Fruit fly (Drosophila melanogaster) whole organism, wandering third instar larva: ENCODE data around the gene wkd.

Source experiments
- Abd-B ChIP-seq: fragments of >200 bp; optimal IDR thresholded peaks from 2 replicates; lab custom pipeline; 2017; ENCODE audit warnings: missing biosample characterization, missing genetic modification characterization
- CG32264 ChIP-seq: fragments of 200-800 bp; sonication (Bioruptor generic); optimal IDR thresholded peaks from 2 replicates; lab custom pipeline; 2016; ENCODE audit warnings: missing biosample characterization, missing genetic modification characterization
- CG9705 ChIP-seq: fragments of 200-800 bp; sonication (Bioruptor generic); optimal IDR thresholded peaks from 2 replicates; lab custom pipeline; 2018; ENCODE audit warnings: missing biosample characterization, mild to moderate bottlenecking, missing genetic modification characterization
- CrebA ChIP-seq: fragments of 200-800 bp; sonication (Bioruptor generic); optimal IDR thresholded peaks from 2 replicates; lab custom pipeline; 2016; ENCODE audit warnings: missing biosample characterization, mild to moderate bottlenecking, missing genetic modification characterization, borderline replicate concordance
- Dfd ChIP-seq: fragments of >200 bp; optimal IDR thresholded peaks from 2 replicates; lab custom pipeline; 2017; ENCODE audit warnings: missing biosample characterization, missing genetic modification characterization
- Dif ChIP-seq: fragments of 200-275, 200-300 bp; sonication (Bioruptor generic); optimal IDR thresholded peaks from 2 replicates; lab custom pipeline; 2018; ENCODE audit warnings: missing biosample characterization, missing genetic modification characterization; ENCODE audit not compliant: partially characterized antibody
- GATAd ChIP-seq: sonication (Bioruptor generic); optimal IDR thresholded peaks from 2 replicates; lab custom pipeline; 2016; ENCODE audit warnings: missing biosample characterization, missing genetic modification characterization
- HLH106 ChIP-seq: fragments of 200-800 bp; optimal IDR thresholded peaks from 3 replicates; lab custom pipeline; 2019; ENCODE audit warnings: missing biosample characterization, mild to moderate bottlenecking, missing genetic modification characterization, moderate library complexity
- Hnf4 ChIP-seq: fragments of 200-800 bp; sonication (Bioruptor generic); optimal IDR thresholded peaks from 2 replicates; lab custom pipeline; 2016; ENCODE audit warnings: missing biosample characterization, mild to moderate bottlenecking, missing genetic modification characterization
- Hr78 ChIP-seq: fragments of >200 bp; optimal IDR thresholded peaks from 2 replicates; lab custom pipeline; 2017; ENCODE audit warnings: missing biosample characterization, missing genetic modification characterization
- Hr83 ChIP-seq: fragments of 200-300 bp; sonication (Bioruptor generic); optimal IDR thresholded peaks from 2 replicates; lab custom pipeline; 2016; ENCODE audit warnings: missing biosample characterization, mild to moderate bottlenecking, missing genetic modification characterization, moderate library complexity; ENCODE audit not compliant: poor library complexity, severe bottlenecking
- Mio ChIP-seq: sonication (Bioruptor generic); optimal IDR thresholded peaks from 2 replicates; lab custom pipeline; 2016; ENCODE audit warnings: missing biosample characterization, missing genetic modification characterization
- N ChIP-seq: fragments of >200 bp; optimal IDR thresholded peaks from 2 replicates; lab custom pipeline; 2018; ENCODE audit warnings: missing biosample characterization, missing external identifiers, missing genetic modification characterization
- OdsH ChIP-seq: fragments of 200-800 bp; sonication (Bioruptor generic); optimal IDR thresholded peaks from 2 replicates; lab custom pipeline; 2016; ENCODE audit warnings: missing biosample characterization, mild to moderate bottlenecking, missing genetic modification characterization
- Sp1 ChIP-seq: fragments of 200-800 bp; sonication (Bioruptor generic); optimal IDR thresholded peaks from 3 replicates; lab custom pipeline; 2019; ENCODE audit warnings: missing biosample characterization, mild to moderate bottlenecking, missing genetic modification characterization, moderate library complexity
- Vsx2 ChIP-seq: fragments of 200-300, 225-300 bp; sonication (Bioruptor generic); optimal IDR thresholded peaks from 2 replicates; lab custom pipeline; 2018; ENCODE audit warnings: missing biosample characterization, missing genetic modification characterization; ENCODE audit not compliant: partially characterized antibody
- br ChIP-seq: fragments of 200-800 bp; sonication (Bioruptor generic); optimal IDR thresholded peaks from 2 replicates; lab custom pipeline; 2016; ENCODE audit warnings: missing biosample characterization, missing genetic modification characterization
- dl ChIP-seq, 2 experiments: fragments of 175-275, 200-275 bp in 1 of 2; fragments of 200-275 bp in 1 of 2; sonication (Bioruptor generic); optimal IDR thresholded peaks; lab custom pipeline; 2018; ENCODE audit warnings: mild to moderate bottlenecking in 2 of 2, missing biosample characterization in 2 of 2, missing genetic modification characterization in 2 of 2, moderate library complexity in 2 of 2; ENCODE audit not compliant: partially characterized antibody in 2 of 2, insufficient read depth in 1 of 2
- dmrt93B ChIP-seq: fragments of 200-800 bp; sonication (Bioruptor generic); optimal IDR thresholded peaks from 2 replicates; lab custom pipeline; 2018; ENCODE audit warnings: missing biosample characterization, mild to moderate bottlenecking, missing genetic modification characterization
- dsf ChIP-seq: sonication (Bioruptor generic); optimal IDR thresholded peaks from 2 replicates; lab custom pipeline; 2016; ENCODE audit warnings: missing biosample characterization, missing genetic modification characterization, borderline replicate concordance
- ey ChIP-seq: fragments of 200-800 bp; sonication (Bioruptor generic); optimal IDR thresholded peaks from 2 replicates; lab custom pipeline; 2016; ENCODE audit warnings: missing biosample characterization, missing genetic modification characterization
- fru ChIP-seq: fragments of 200-800 bp; sonication (Bioruptor generic); optimal IDR thresholded peaks from 3 replicates; lab custom pipeline; 2016; ENCODE audit warnings: missing biosample characterization, mild to moderate bottlenecking, missing genetic modification characterization
- jim ChIP-seq: fragments of 175-275, 200-325 bp; sonication (Bioruptor generic); optimal IDR thresholded peaks from 2 replicates; lab custom pipeline; 2016; ENCODE audit warnings: missing biosample characterization, mild to moderate bottlenecking, missing genetic modification characterization
- lola ChIP-seq: fragments of >200 bp; optimal IDR thresholded peaks from 2 replicates; lab custom pipeline; 2017; ENCODE audit warnings: missing biosample characterization, missing genetic modification characterization
- pan ChIP-seq: fragments of >200 bp; optimal IDR thresholded peaks from 2 replicates; lab custom pipeline; 2017
- psq ChIP-seq: fragments of 200-800 bp; sonication (Bioruptor generic); optimal IDR thresholded peaks from 3 replicates; lab custom pipeline; 2017; ENCODE audit warnings: missing biosample characterization, mild to moderate bottlenecking, missing genetic modification characterization, moderate library complexity
- rgr ChIP-seq: fragments of 200-800 bp; sonication (Bioruptor generic); optimal IDR thresholded peaks from 3 replicates; lab custom pipeline; 2016; ENCODE audit warnings: missing biosample characterization, mild to moderate bottlenecking, missing genetic modification characterization
- sage ChIP-seq: fragments of 200-800 bp; sonication (Bioruptor generic); optimal IDR thresholded peaks from 2 replicates; lab custom pipeline; 2016; ENCODE audit warnings: missing biosample characterization, mild to moderate bottlenecking, missing genetic modification characterization
- sv ChIP-seq: fragments of 200-800 bp; sonication (Bioruptor generic); optimal IDR thresholded peaks from 3 replicates; lab custom pipeline; 2016; ENCODE audit warnings: missing biosample characterization, missing genetic modification characterization
- usp ChIP-seq: fragments of >200 bp; optimal IDR thresholded peaks from 2 replicates; lab custom pipeline; 2017; ENCODE audit warnings: missing biosample characterization, missing genetic modification characterization
- woc ChIP-seq: sonication (Bioruptor generic); optimal IDR thresholded peaks from 2 replicates; lab custom pipeline; 2016; ENCODE audit warnings: missing biosample characterization, mild to moderate bottlenecking, missing genetic modification characterization

wkd gene

dm6 chr3R:11582253-11582589, 845 bp downstream of the wkd start:
- no peak for TF ChIP-seq dl (GFP tag; optimal IDR thresholded peaks at IDR 0.05; lab: Kevin White, UChicago; ENCODE audit: insufficient read depth in 1 of 2, partially characterized antibody in 2 of 2)
- TF ChIP-seq ey (GFP tag; lab: Kevin White, UChicago): peak; percentile 59

DNA sequence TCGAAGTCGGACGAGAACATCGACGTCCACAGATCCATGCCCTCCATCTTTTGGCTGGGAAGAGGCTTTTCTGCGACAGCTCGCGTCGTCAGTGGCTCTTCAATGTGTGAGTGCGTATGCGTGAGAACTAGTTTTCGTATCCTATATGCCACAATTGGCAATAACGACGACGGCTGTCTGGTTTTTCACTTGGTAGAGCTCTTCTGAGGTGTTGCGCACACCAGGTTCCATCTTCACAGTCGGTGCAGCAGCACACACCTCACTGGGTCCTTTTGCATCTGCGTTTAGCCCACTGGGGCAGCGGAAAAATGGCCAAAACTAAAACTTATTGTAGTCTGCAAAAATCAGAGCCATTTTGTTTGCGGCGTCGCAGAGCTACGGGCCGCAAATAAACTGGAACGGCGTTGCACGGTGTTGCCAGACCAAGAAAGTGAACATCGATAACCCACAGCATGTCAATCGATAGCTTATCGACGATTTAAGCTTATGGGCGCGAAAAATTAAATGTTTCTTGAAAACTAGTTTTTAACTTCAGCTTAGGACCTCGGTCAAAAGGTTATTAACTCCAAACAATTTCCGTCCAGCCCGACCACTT, 8.5 kb downstream of the wkd start, which contains the start of gene CG6791:
TSS of gene CG6791 (minus strand) at position 383 of the 595 bp plus-strand sequence.
- no peak for TF ChIP-seq HLH106 (tag; lab: Kevin White, UChicago)
- no peak for TF ChIP-seq Dif (GFP tag; lab: Kevin White, UChicago)
- TF ChIP-seq Hr78 (GFP tag; lab: Kevin White, UChicago): no peak
- no peak for TF ChIP-seq Vsx2 (GFP tag; lab: Kevin White, UChicago)
- no peak for TF ChIP-seq dmrt93B (GFP tag; lab: Kevin White, UChicago)
- no peak for TF ChIP-seq OdsH (GFP tag; lab: Kevin White, UChicago)
- TF ChIP-seq Mio: no peak
- TF ChIP-seq Hnf4 (GFP tag; lab: Kevin White, UChicago): no peak
- TF ChIP-seq CrebA (GFP tag; lab: Kevin White, UChicago): no peak
- TF ChIP-seq psq (GFP tag; lab: Kevin White, UChicago): no peak

DNA sequence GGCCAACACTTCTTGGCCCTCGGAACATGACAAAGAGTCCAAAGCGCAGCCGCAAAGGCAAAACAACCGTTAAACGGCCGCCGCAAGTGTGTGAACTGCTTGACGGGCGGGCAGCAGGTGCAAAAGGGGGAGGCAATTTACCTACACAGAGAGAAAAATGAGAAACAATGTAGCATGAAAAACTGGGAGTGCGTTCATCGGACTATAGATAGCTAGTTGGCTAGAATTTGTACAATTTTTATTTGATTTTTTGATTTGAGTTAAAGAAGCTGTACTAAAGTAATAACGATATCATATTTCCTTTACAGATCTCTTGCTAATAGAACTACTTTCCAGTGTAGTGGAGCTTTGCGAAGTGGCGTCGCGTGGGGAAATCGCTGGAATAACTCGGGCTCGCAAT, 14.1 kb downstream of the wkd start:
- TF ChIP-seq sv (GFP tag; lab: Kevin White, UChicago) (no peak), pan (lab: Kevin White, UChicago) (no peak), Vsx2 (GFP tag; lab: Kevin White, UChicago) (no peak), Hr83 (no peak), psq (GFP tag; lab: Kevin White, UChicago) (no peak), CrebA (GFP tag; lab: Kevin White, UChicago) (no peak), Dfd (GFP tag; lab: Kevin White, UChicago) (no peak), Abd-B (GFP tag; lab: Kevin White, UChicago) (no peak), usp (no peak), jim (GFP tag; lab: Kevin White, UChicago) (no peak), dsf (GFP tag; lab: Kevin White, UChicago) (no peak)
- TF ChIP-seq, all 38 proteins: peak for 0

- TF ChIP-seq GATAd (GFP tag; lab: Kevin White, UChicago) (no peak), sv (GFP tag; lab: Kevin White, UChicago) (no peak), Hr83 (no peak), ey (GFP tag; lab: Kevin White, UChicago) (no peak), br (GFP tag; lab: Kevin White, UChicago) (no peak), sage (GFP tag; lab: Kevin White, UChicago) (no peak), fru (GFP tag; lab: Kevin White, UChicago) (no peak), CG9705 (GFP tag; lab: Kevin White, UChicago) (no peak), OdsH (GFP tag; lab: Kevin White, UChicago) (no peak), rgr (GFP tag; lab: Kevin White, UChicago) (no peak), usp (no peak)
- TF ChIP-seq, all 38 proteins: peak for 0
These were observed 21.8 kb downstream of the wkd start for dm6 chr3R:11603136-11603535.

DNA sequence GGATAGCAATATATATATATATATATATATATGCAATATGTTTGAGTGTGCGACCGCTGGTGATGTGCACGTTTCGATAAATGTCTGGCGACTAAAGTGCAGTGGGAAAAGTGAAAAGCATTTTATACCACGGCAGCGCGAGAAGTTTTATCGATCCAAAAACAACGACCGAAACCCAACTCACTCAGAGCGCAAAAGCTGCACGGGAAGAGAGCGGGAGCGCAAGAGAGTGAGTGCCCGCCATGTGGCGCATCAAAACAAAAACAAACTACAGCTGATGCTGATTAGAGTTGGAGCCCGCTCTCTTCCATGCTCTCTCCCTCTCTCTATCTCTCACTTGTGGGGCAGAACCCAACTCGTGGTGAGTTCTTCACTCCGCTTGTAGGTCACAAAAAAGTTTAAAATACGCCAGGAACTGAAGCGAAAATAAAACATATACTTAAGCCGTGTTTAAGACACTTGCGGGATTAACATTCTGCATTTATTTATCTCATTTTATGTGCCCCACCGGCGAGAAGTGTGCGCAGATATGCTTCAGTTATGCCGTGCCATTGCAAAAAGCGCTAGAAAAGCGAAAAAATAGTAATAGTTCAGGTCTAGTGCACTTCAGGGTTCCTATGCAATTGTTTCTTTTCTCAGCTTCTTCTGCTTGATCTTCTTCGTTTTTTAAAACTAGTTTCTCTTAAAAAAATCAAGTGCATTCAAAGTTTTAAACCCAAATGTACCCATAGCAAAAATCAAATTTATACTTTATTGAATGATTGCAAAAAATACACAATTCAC, 23.5 kb downstream of the wkd start:
- TF ChIP-seq woc (GFP tag; lab: Kevin White, UChicago) (no peak), dsf (GFP tag; lab: Kevin White, UChicago) (no peak), CG32264 (GFP tag; lab: Kevin White, UChicago) (no peak), ey (GFP tag; lab: Kevin White, UChicago) (no peak), Sp1 (GFP tag; lab: Kevin White, UChicago) (no peak), dl (GFP tag; optimal IDR thresholded peaks at IDR 0.05; lab: Kevin White, UChicago; ENCODE audit: insufficient read depth in 1 of 2, partially characterized antibody in 2 of 2) (peak; percentile 87 to 88), N (GFP tag; lab: Kevin White, UChicago) (no peak), Vsx2 (GFP tag; lab: Kevin White, UChicago) (peak; percentile 81), pan (lab: Kevin White, UChicago) (no peak), Dif (GFP tag; lab: Kevin White, UChicago) (peak; percentile 94), lola (GFP tag; lab: Kevin White, UChicago) (no peak)
